Worm (Caenorhabditis elegans) whole organism, young adult: Measurements from ENCODE around the gene his-7.

Experiments
- B0261.1 ChIP-seq: sonication (generic microtip); optimal IDR thresholded peaks from 2 replicates; lab custom pipeline; 2016; ENCODE audit warnings: mild to moderate bottlenecking, missing genetic modification characterization, moderate library complexity, missing compliant biosample characterization
- D2030.7 ChIP-seq: fragments of 200-800 bp; sonication (Bioruptor generic); IDR thresholded peaks from 2 replicates; pipeline ENCODE4 v1.3.6; 2022; ENCODE audit warnings: missing genetic modification reagents, missing genetic modification characterization, missing compliant biosample characterization
- F23B12.7 ChIP-seq: sonication (generic microtip); optimal IDR thresholded peaks from 2 replicates; lab custom pipeline; 2017; ENCODE audit warnings: missing genetic modification characterization, mild to moderate bottlenecking, missing compliant biosample characterization, antibody characterized with exemption, moderate library complexity; ENCODE audit not compliant: insufficient read depth
- F33H1.4 ChIP-seq: fragments of 200-800 bp; sonication (Bioruptor generic); IDR thresholded peaks from 2 replicates; pipeline ENCODE4 v1.3.6; 2022; ENCODE audit warnings: missing genetic modification reagents, missing genetic modification characterization, missing compliant biosample characterization
- F49E8.2 ChIP-seq: sonication (generic microtip); optimal IDR thresholded peaks from 3 replicates; lab custom pipeline; 2017; ENCODE audit warnings: missing genetic modification characterization, mild to moderate bottlenecking, missing compliant biosample characterization, antibody characterized with exemption, moderate library complexity; ENCODE audit not compliant: insufficient read depth
- F55B11.4 ChIP-seq: sonication (generic microtip); optimal IDR thresholded peaks from 2 replicates; lab custom pipeline; 2016; ENCODE audit warnings: missing compliant biosample characterization, missing genetic modification characterization, borderline replicate concordance; ENCODE audit not compliant: insufficient read depth
- ZK185.1 ChIP-seq: sonication (generic microtip); optimal IDR thresholded peaks from 2 replicates; lab custom pipeline; 2016; ENCODE audit warnings: mild to moderate bottlenecking, missing genetic modification characterization, missing compliant biosample characterization; ENCODE audit not compliant: poor library complexity, severe bottlenecking
- ama-1 ChIP-seq, 3 experiments: fragments of 150-350 bp in 1 of 3; sonication (generic microtip) in 2 of 3; optimal IDR thresholded peaks; 2 replicates each; lab custom pipeline; 2014 to 2018; ENCODE audit warnings: missing biosample characterization in 2 of 3, missing genetic modification characterization in 2 of 3, missing genetic modification reagents in 2 of 3
- attf-5 ChIP-seq: fragments of 200-800 bp; sonication (Bioruptor generic); optimal IDR thresholded peaks from 2 replicates; lab custom pipeline; 2018; ENCODE audit warnings: mild to moderate bottlenecking, missing genetic modification characterization, missing compliant biosample characterization
- attf-6 ChIP-seq: fragments of 200-800 bp; sonication (Bioruptor generic); IDR thresholded peaks from 2 replicates; pipeline ENCODE4 v1.3.6; 2022; ENCODE audit warnings: missing genetic modification reagents, missing genetic modification characterization, missing compliant biosample characterization
- bed-1 ChIP-seq: fragments of 200-800 bp; sonication (Bioruptor generic); IDR thresholded peaks from 2 replicates; pipeline ENCODE4 v1.3.6; 2022; ENCODE audit warnings: missing genetic modification reagents, missing genetic modification characterization, missing compliant biosample characterization
- bed-2 ChIP-seq: fragments of 200-800 bp; sonication (Bioruptor generic); IDR thresholded peaks from 2 replicates; pipeline ENCODE4 v1.3.6; 2022; ENCODE audit warnings: missing genetic modification reagents, missing genetic modification characterization, missing compliant biosample characterization
- cebp-1 ChIP-seq, 2 experiments: fragments of 200-800 bp in 1 of 2; sonication (Bioruptor generic) in 1 of 2; sonication (generic microtip) in 1 of 2; IDR thresholded peaks in 1 of 2; optimal IDR thresholded peaks in 1 of 2; 2 replicates each; pipeline versions ENCODE4 v1.3.6 to Lab custom; 2017 to 2022; ENCODE audit warnings: missing compliant biosample characterization in 2 of 2, missing genetic modification characterization in 2 of 2, mild to moderate bottlenecking in 1 of 2, missing genetic modification reagents in 1 of 2, moderate library complexity in 1 of 2
- cebp-2 ChIP-seq: fragments of 200-800 bp; sonication (Bioruptor generic); IDR thresholded peaks from 2 replicates; pipeline ENCODE4 v1.3.6; 2022; ENCODE audit warnings: missing genetic modification characterization, missing compliant biosample characterization
- ceh-40 ChIP-seq: fragments of 200-800 bp; sonication (Bioruptor generic); IDR thresholded peaks from 2 replicates; pipeline ENCODE4 v1.3.6; 2022; ENCODE audit warnings: missing genetic modification characterization, missing compliant biosample characterization
- ceh-58 ChIP-seq: fragments of 200-800 bp; sonication (Bioruptor generic); IDR thresholded peaks from 2 replicates; pipeline ENCODE4 v1.3.6; 2022; ENCODE audit warnings: missing genetic modification characterization, missing compliant biosample characterization
- ceh-91 ChIP-seq: fragments of 200-800 bp; sonication (Bioruptor generic); IDR thresholded peaks from 2 replicates; pipeline ENCODE4 v1.3.6; 2022; ENCODE audit warnings: missing genetic modification reagents, missing genetic modification characterization, missing compliant biosample characterization
- chd-7 ChIP-seq: sonication (generic microtip); optimal IDR thresholded peaks from 2 replicates; lab custom pipeline; 2016; ENCODE audit warnings: mild to moderate bottlenecking, missing genetic modification characterization, moderate library complexity, missing compliant biosample characterization
- dox-1 ChIP-seq: fragments of 200-800 bp; sonication (Bioruptor generic); IDR thresholded peaks from 2 replicates; pipeline ENCODE4 v1.3.6; 2022; ENCODE audit warnings: missing genetic modification reagents, missing genetic modification characterization, missing compliant biosample characterization
- dpff-1 ChIP-seq: sonication (generic microtip); optimal IDR thresholded peaks from 2 replicates; lab custom pipeline; 2017; ENCODE audit warnings: mild to moderate bottlenecking, missing genetic modification characterization, missing compliant biosample characterization
- egl-18 ChIP-seq: fragments of 200-800 bp; sonication (Bioruptor generic); IDR thresholded peaks from 2 replicates; pipeline ENCODE4 v1.3.6; 2022; ENCODE audit warnings: missing genetic modification reagents, missing genetic modification characterization, missing compliant biosample characterization
- egrh-3 ChIP-seq: fragments of 200-800 bp; sonication (Bioruptor generic); IDR thresholded peaks from 2 replicates; pipeline ENCODE4 v1.3.6; 2022; ENCODE audit warnings: missing genetic modification reagents, missing genetic modification characterization, missing compliant biosample characterization
- hsf-1 ChIP-seq: fragments of 200-800 bp; sonication (Bioruptor generic); IDR thresholded peaks from 2 replicates; pipeline ENCODE4 v1.3.6; 2022; ENCODE audit warnings: missing genetic modification reagents, missing genetic modification characterization, missing compliant biosample characterization
- lag-1 ChIP-seq: fragments of 200-800 bp; sonication (Bioruptor generic); IDR thresholded peaks from 2 replicates; pipeline ENCODE4 v1.3.6; 2022; ENCODE audit warnings: missing genetic modification reagents, missing genetic modification characterization, missing compliant biosample characterization
- let-526 ChIP-seq: fragments of 200-800 bp; sonication (Bioruptor generic); IDR thresholded peaks from 2 replicates; pipeline ENCODE4 v1.3.6; 2022; ENCODE audit warnings: missing genetic modification reagents, missing genetic modification characterization, missing compliant biosample characterization
- let-607 ChIP-seq, 2 experiments: fragments of 200-800 bp in 1 of 2; sonication (Bioruptor generic) in 1 of 2; sonication (generic microtip) in 1 of 2; optimal IDR thresholded peaks; 2 replicates each; lab custom pipeline; 2016 to 2018; ENCODE audit warnings: mild to moderate bottlenecking in 2 of 2, missing compliant biosample characterization in 2 of 2, missing genetic modification characterization in 2 of 2, moderate library complexity in 2 of 2, missing genotype in 1 of 2
- lin-26 ChIP-seq: fragments of 200-800 bp; sonication (Bioruptor generic); IDR thresholded peaks from 2 replicates; pipeline ENCODE4 v1.3.6; 2022; ENCODE audit warnings: missing genetic modification reagents, missing genetic modification characterization, missing compliant biosample characterization
- lin-40 ChIP-seq: sonication (generic microtip); optimal IDR thresholded peaks from 2 replicates; lab custom pipeline; 2016; ENCODE audit warnings: missing genetic modification characterization, mild to moderate bottlenecking, missing compliant biosample characterization, missing genotype, missing genetic modification reagents
- lin-54 ChIP-seq: fragments of 200-800 bp; sonication (Bioruptor generic); optimal IDR thresholded peaks from 2 replicates; lab custom pipeline; 2018; ENCODE audit warnings: mild to moderate bottlenecking, missing genetic modification characterization, missing compliant biosample characterization
- lir-1 ChIP-seq: fragments of 200-800 bp; sonication (Bioruptor generic); conservative IDR thresholded peaks from 2 replicates; pipeline ENCODE4 v1.3.6; 2022; ENCODE audit warnings: missing genetic modification reagents, missing genetic modification characterization, missing compliant biosample characterization
- lsl-1 ChIP-seq: fragments of 200-800 bp; sonication (Bioruptor generic); optimal IDR thresholded peaks from 2 replicates; lab custom pipeline; 2018; ENCODE audit warnings: mild to moderate bottlenecking, missing genetic modification characterization, moderate library complexity, missing compliant biosample characterization
- madf-6 ChIP-seq: fragments of 200-800 bp; sonication (Bioruptor generic); IDR thresholded peaks from 2 replicates; pipeline ENCODE4 v1.3.6; 2022; ENCODE audit warnings: missing genetic modification reagents, missing genetic modification characterization, missing compliant biosample characterization
- nfya-1 ChIP-seq: sonication (generic microtip); optimal IDR thresholded peaks from 2 replicates; lab custom pipeline; 2017; ENCODE audit warnings: antibody characterized with exemption, missing compliant biosample characterization, missing genetic modification characterization, borderline replicate concordance; ENCODE audit not compliant: insufficient read depth
- nhr-120 ChIP-seq: fragments of 200-800 bp; sonication (Bioruptor generic); IDR thresholded peaks from 2 replicates; pipeline ENCODE4 v1.3.6; 2022; ENCODE audit warnings: missing genetic modification characterization, missing compliant biosample characterization
- nhr-27 ChIP-seq: fragments of 200-800 bp; sonication (Bioruptor generic); optimal IDR thresholded peaks from 2 replicates; lab custom pipeline; 2018; ENCODE audit warnings: mild to moderate bottlenecking, missing genetic modification characterization, moderate library complexity, missing compliant biosample characterization
- nhr-90 ChIP-seq: sonication (generic microtip); optimal IDR thresholded peaks from 2 replicates; lab custom pipeline; 2016; ENCODE audit warnings: missing genotype, mild to moderate bottlenecking, missing genetic modification characterization, missing compliant biosample characterization
- sdz-38 ChIP-seq: sonication (generic microtip); optimal IDR thresholded peaks from 2 replicates; lab custom pipeline; 2016; ENCODE audit warnings: missing genotype, missing genetic modification characterization, missing compliant biosample characterization
- snpc-1.1 ChIP-seq: sonication (generic microtip); optimal IDR thresholded peaks from 2 replicates; lab custom pipeline; 2017; ENCODE audit warnings: missing genetic modification characterization, mild to moderate bottlenecking, missing compliant biosample characterization, antibody characterized with exemption, moderate library complexity, missing genotype, missing genetic modification reagents; ENCODE audit not compliant: insufficient read depth
- snpc-1.3 ChIP-seq: sonication (generic microtip); optimal IDR thresholded peaks from 2 replicates; lab custom pipeline; 2017; ENCODE audit warnings: missing genetic modification characterization, mild to moderate bottlenecking, missing compliant biosample characterization, antibody characterized with exemption, moderate library complexity, missing genotype, missing genetic modification reagents; ENCODE audit not compliant: insufficient read depth
- snpc-3.4 ChIP-seq: sonication (generic microtip); optimal IDR thresholded peaks from 2 replicates; lab custom pipeline; 2017; ENCODE audit warnings: missing genetic modification characterization, mild to moderate bottlenecking, missing compliant biosample characterization, antibody characterized with exemption, moderate library complexity, missing genotype, missing genetic modification reagents
- unc-130 ChIP-seq: sonication (generic microtip); optimal IDR thresholded peaks from 2 replicates; lab custom pipeline; 2016; ENCODE audit warnings: missing genetic modification reagents, missing genetic modification characterization, missing compliant biosample characterization
- unc-62 ChIP-seq: fragments of 150-350 bp; optimal IDR thresholded peaks from 2 replicates; lab custom pipeline; 2014; ENCODE audit warnings: missing biosample characterization, missing genetic modification reagents, missing genetic modification characterization
- zim-3 ChIP-seq: sonication (generic microtip); optimal IDR thresholded peaks from 2 replicates; lab custom pipeline; 2017; ENCODE audit warnings: mild to moderate bottlenecking, missing genetic modification characterization, moderate library complexity, missing compliant biosample characterization
- ztf-6 ChIP-seq: fragments of 200-800 bp; sonication (Bioruptor generic); IDR thresholded peaks from 2 replicates; pipeline ENCODE4 v1.3.6; 2022; ENCODE audit warnings: missing genetic modification reagents, missing genetic modification characterization, missing compliant biosample characterization

his-7 gene

DNA sequence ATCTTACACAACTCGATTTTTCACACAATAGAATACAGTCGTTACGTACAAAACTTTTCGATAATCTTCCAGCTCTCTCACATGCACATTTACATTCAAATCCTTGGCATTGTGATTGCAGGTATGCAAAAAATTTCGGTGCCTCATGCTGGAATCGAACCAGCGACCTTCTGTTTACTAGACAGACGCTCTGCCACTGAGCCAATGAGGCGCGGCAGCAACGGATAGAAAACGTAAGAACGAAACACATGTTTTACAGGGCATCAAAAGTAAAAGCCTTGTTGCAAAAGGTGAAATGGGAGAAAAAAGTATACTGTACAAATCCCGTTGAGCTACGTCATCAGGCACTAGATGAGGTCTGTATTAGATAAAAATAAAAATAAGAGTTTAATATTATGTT, 37.2 kb upstream of the his-7 start (continued):
- TF ChIP-seq ceh-40: peak; percentile 63; the same call in 1 of the 2 replicates
- 0 out of 2 replicates have a peak, but pooled peaks have one; percentile 36 for TF ChIP-seq ceh-91
- TF ChIP-seq lin-54 (GFP tag; lab: Kevin White, UChicago): peak; percentile 29
- TF ChIP-seq F49E8.2 (tag; lab: Kevin White, UChicago): peak; percentile 21
- peak; percentile 13 for TF ChIP-seq nhr-27 (tag; lab: Kevin White, UChicago)
- TF ChIP-seq madf-6 (GFP tag; lab: Robert Waterston, UW): peak; percentile 13; the same call in 1 of the 2 replicates
- peak; percentile 89 for TF ChIP-seq B0261.1
- TF ChIP-seq egl-18 (GFP tag; lab: Robert Waterston, UW): no peak
- TF ChIP-seq attf-5: peak; percentile 43
- TF ChIP-seq snpc-1.1 (tag; lab: Kevin White, UChicago): peak; percentile 68
- no peak for TF ChIP-seq ama-1 (optimal IDR thresholded peaks at IDR 0.05; lab: Kevin White, UChicago)
- TF ChIP-seq ama-1 (GFP tag; optimal IDR thresholded peaks at IDR 0.05; lab: Kevin White, UChicago): peak in 1 of 2 experiments; percentile 72
- TF ChIP-seq F23B12.7: peak; percentile 58
- TF ChIP-seq hsf-1: peak; percentile 60; the same call in 1 of the 2 replicates
- peak; percentile 47 for TF ChIP-seq snpc-1.3

ce11 chrV:8499407-8499806, 33.8 kb upstream of the his-7 start:
- TF ChIP-seq snpc-3.4 (tag; lab: Kevin White, UChicago) (peak; percentile 24), nfya-1 (tag; lab: Kevin White, UChicago) (no peak), sdz-38 (no peak), D2030.7 (GFP tag; lab: Robert Waterston, UW) (peak; percentile 68), nhr-90 (tag; lab: Kevin White, UChicago) (peak; percentile 71), attf-6 (GFP tag; lab: Robert Waterston, UW) (no peak), dpff-1 (tag; lab: Kevin White, UChicago) (no peak), nhr-27 (tag; lab: Kevin White, UChicago) (no peak), bed-1 (no peak), snpc-1.3 (peak; percentile 19), lir-1 (no peak), ztf-6 (GFP tag; lab: Robert Waterston, UW) (no peak), ZK185.1 (tag; lab: Kevin White, UChicago) (no peak), egrh-3 (GFP tag; lab: Robert Waterston, UW) (no peak), let-526 (GFP tag; lab: Robert Waterston, UW) (no peak), lin-40 (tag; lab: Kevin White, UChicago) (no peak), unc-62 (GFP tag; lab: Kevin White, UChicago) (no peak), nhr-120 (GFP tag; lab: Robert Waterston, UW) (no peak), let-607 (tag; optimal IDR thresholded peaks at IDR 0.05; lab: Kevin White, UChicago) (peak in 1 of 2 experiments; percentile 9), F33H1.4 (GFP tag; lab: Robert Waterston, UW) (0 out of 2 replicates have a peak, but pooled peaks have one; percentile 13), F55B11.4 (tag; lab: Kevin White, UChicago) (no peak), bed-2 (no peak), lag-1 (GFP tag; lab: Robert Waterston, UW) (no peak), egl-18 (GFP tag; lab: Robert Waterston, UW) (no peak), F49E8.2 (tag; lab: Kevin White, UChicago) (no peak), cebp-1 (GFP tag; IDR thresholded peaks at IDR 0.05; lab: Robert Waterston, UW) (no peak), cebp-1 (tag; optimal IDR thresholded peaks at IDR 0.05; lab: Kevin White, UChicago) (peak; percentile 30), F23B12.7 (no peak), lin-26 (GFP tag; lab: Robert Waterston, UW) (peak; percentile 97), ceh-58 (no peak), lsl-1 (GFP tag; lab: Kevin White, UChicago) (peak; percentile 43), unc-130 (GFP tag; lab: Kevin White, UChicago) (peak; percentile 1), dox-1 (GFP tag; lab: Robert Waterston, UW) (peak; percentile 71), chd-7 (tag; lab: Kevin White, UChicago) (no peak), cebp-2 (GFP tag; lab: Robert Waterston, UW) (no peak), zim-3 (tag; lab: Kevin White, UChicago) (no peak)
